Fruit fly (Drosophila melanogaster): ENCODE results near the gene CG13078.
A peak's percentile ranks its signal among the peaks of the same experiment; 100 is the strongest.

The CG13078 gene

dm6 chr2L:19586436-19587333, 23.0 kb downstream of the CG13078 start, which contains the start of gene Lar (continued):
- TF ChIP-seq CG7839 (tag; optimal IDR thresholded peaks at IDR 0.05), result peak; percentile 47
- no peak for TF ChIP-seq GATAe (GFP tag; conservative IDR thresholded peaks at IDR 0.05)
- TF ChIP-seq CG31388 (GFP tag; optimal IDR thresholded peaks at IDR 0.05), result no peak
- peak; percentile 40 for TF ChIP-seq stwl (tag; optimal IDR thresholded peaks at IDR 0.05)
- 0 out of 2 replicates have a peak, but pooled peaks have one; percentile 20 for TF ChIP-seq CG4404 (GFP tag; IDR thresholded peaks at IDR 0.05)
- no peak for TF ChIP-seq CG14050 (GFP tag; IDR thresholded peaks at IDR 0.05)
- peak; percentile 59 for TF ChIP-seq ind (GFP tag; optimal IDR thresholded peaks at IDR 0.05)
- no peak for TF ChIP-seq salm (tag; optimal IDR thresholded peaks at IDR 0.05)
- TF ChIP-seq CG11456 (GFP tag; IDR thresholded peaks at IDR 0.05), result peak; percentile 69; the same call in 2 of the 3 replicates
- TF ChIP-seq org-1 (GFP tag; optimal IDR thresholded peaks at IDR 0.05), result peak; percentile 33
- no peak for TF ChIP-seq bowl (GFP tag; IDR thresholded peaks at IDR 0.05)
- TF ChIP-seq cg (GFP tag; optimal IDR thresholded peaks at IDR 0.05), result no peak
- no peak for TF ChIP-seq sima (GFP tag; optimal IDR thresholded peaks at IDR 0.05)
- TF ChIP-seq CG17328 (GFP tag; IDR thresholded peaks at IDR 0.05), result peak; percentile 50; the same call in 1 of the 2 replicates
- TF ChIP-seq her (GFP tag; optimal IDR thresholded peaks at IDR 0.05), result peak; percentile 67
- no peak for TF ChIP-seq CG10959 (GFP tag; IDR thresholded peaks at IDR 0.05)
- TF ChIP-seq hkb (optimal IDR thresholded peaks at IDR 0.05), result no peak
- peak; percentile 42 for TF ChIP-seq hkb (GFP tag; IDR thresholded peaks at IDR 0.05)
- TF ChIP-seq CG18764 (GFP tag; optimal IDR thresholded peaks at IDR 0.05), result peak; percentile 30
- TF ChIP-seq NfI (GFP tag; optimal IDR thresholded peaks at IDR 0.05), result peak; percentile 31
- no peak for TF ChIP-seq gsb (GFP tag; IDR thresholded peaks at IDR 0.05)
- TF ChIP-seq sim (GFP tag; IDR thresholded peaks at IDR 0.05), result peak; percentile 54; the same call in 1 of the 2 replicates
- no peak; the same call in 2 of the 3 replicates for TF ChIP-seq jigr1 (GFP tag; IDR thresholded peaks at IDR 0.05)
- TF ChIP-seq CG3847 (GFP tag; IDR thresholded peaks at IDR 0.05), result peak; percentile 29; the same call in 1 of the 2 replicates
- TF ChIP-seq onecut (GFP tag; IDR thresholded peaks at IDR 0.05), result peak; percentile 84
- 0 out of 2 replicates have a peak, but pooled peaks have one; percentile 39 for TF ChIP-seq Dref (GFP tag; IDR thresholded peaks at IDR 0.05)
- TF ChIP-seq NFAT (GFP tag; IDR thresholded peaks at IDR 0.05), result peak; percentile 78
- peak; percentile 11 for TF ChIP-seq repo (GFP tag; optimal IDR thresholded peaks at IDR 0.05)
- no peak for TF ChIP-seq schlank (tag; optimal IDR thresholded peaks at IDR 0.05)
- peak; percentile 79 for TF ChIP-seq Rfx (GFP tag; IDR thresholded peaks at IDR 0.05)
- TF ChIP-seq bbx (GFP tag; IDR thresholded peaks at IDR 0.05; ENCODE audit: partially characterized antibody), result no peak
- TF ChIP-seq nmo (GFP tag; optimal IDR thresholded peaks at IDR 0.05), result peak; percentile 70
- TF ChIP-seq CG11247 (GFP tag; IDR thresholded peaks at IDR 0.05), result peak; percentile 41; the same call in 1 of the 2 replicates
- no peak for TF ChIP-seq Nf-YB (GFP tag; optimal IDR thresholded peaks at IDR 0.05)
- no peak for TF ChIP-seq br (optimal IDR thresholded peaks at IDR 0.05)
- TF ChIP-seq CG17359 (tag; optimal IDR thresholded peaks at IDR 0.05), result peak; percentile 49
- TF ChIP-seq Nf-YA (GFP tag; IDR thresholded peaks at IDR 0.05), result 0 out of 2 replicates have a peak, but pooled peaks have one; percentile 32
- no peak for TF ChIP-seq Kr (GFP tag; optimal IDR thresholded peaks at IDR 0.05)
- peak; percentile 58 for TF ChIP-seq CG10267 (tag; optimal IDR thresholded peaks at IDR 0.05)
- 0 out of 2 replicates have a peak, but pooled peaks have one; percentile 24 for TF ChIP-seq Ada2b (GFP tag; IDR thresholded peaks at IDR 0.05)
- peak; percentile 66 for TF ChIP-seq grau (tag; optimal IDR thresholded peaks at IDR 0.05)
- peak; percentile 46; the same call in 2 of the 3 replicates for TF ChIP-seq knrl (GFP tag; IDR thresholded peaks at IDR 0.05; ENCODE audit: partially characterized antibody)
- TF ChIP-seq CG8359 (GFP tag; optimal IDR thresholded peaks at IDR 0.05; ENCODE audit: borderline replicate concordance), result peak; percentile 23
- no peak for TF ChIP-seq hth (optimal IDR thresholded peaks at IDR 0.05)
- TF ChIP-seq sens (GFP tag), result peak; percentile 96
- TF ChIP-seq mld (GFP tag; IDR thresholded peaks at IDR 0.05; ENCODE audit: partially characterized antibody), result no peak
- peak; percentile 52 for TF ChIP-seq dmrt11E (tag; optimal IDR thresholded peaks at IDR 0.05)
- TF ChIP-seq CG1233 (GFP tag; optimal IDR thresholded peaks at IDR 0.05), result peak; percentile 28
- peak; percentile 68 for TF ChIP-seq gem (tag; optimal IDR thresholded peaks at IDR 0.05)
